Worm (Caenorhabditis elegans) whole organism, L4 larva: Measurements from ENCODE around the gene B0464.9.
A peak's percentile ranks its signal among the peaks of the same experiment; 100 is the strongest.
"Not testable (repeated sequence)": the region's sequence is repeated elsewhere in the genome, so short reads cannot be mapped to it uniquely, and the experiment has no call there.

Experiments
- F10B5.3 ChIP-seq: sonication (generic microtip); optimal IDR thresholded peaks from 2 replicates; lab custom pipeline; 2016; ENCODE audit warnings: mild to moderate bottlenecking, missing genetic modification characterization, missing compliant biosample characterization
- F26F4.8 ChIP-seq: fragments of 200-800 bp; sonication (Bioruptor generic); conservative IDR thresholded peaks from 2 replicates; pipeline ENCODE4 v1.3.6; 2022; ENCODE audit warnings: missing genetic modification characterization, missing compliant biosample characterization
- F37D6.2 ChIP-seq: sonication (generic microtip); optimal IDR thresholded peaks from 2 replicates; lab custom pipeline; 2016; ENCODE audit warnings: mild to moderate bottlenecking, missing genetic modification characterization, missing compliant biosample characterization
- F44E2.7 ChIP-seq: fragments of 200-800 bp; sonication (Bioruptor generic); IDR thresholded peaks from 2 replicates; pipeline ENCODE4 v2.1.2; 2022; ENCODE audit warnings: missing genetic modification characterization, missing compliant biosample characterization
- F49E8.2 ChIP-seq: sonication (generic microtip); optimal IDR thresholded peaks from 2 replicates; lab custom pipeline; 2016; ENCODE audit warnings: missing compliant biosample characterization, mild to moderate bottlenecking, missing genetic modification characterization, borderline replicate concordance
- T20F7.1 ChIP-seq: fragments of 200-800 bp; sonication (Bioruptor generic); optimal IDR thresholded peaks from 2 replicates; lab custom pipeline; 2018; ENCODE audit warnings: mild to moderate bottlenecking, missing genetic modification characterization, missing compliant biosample characterization
- Y105C5A.15 ChIP-seq: fragments of 200-800 bp; sonication (Bioruptor generic); IDR thresholded peaks from 2 replicates; pipeline ENCODE4 v1.3.6; 2022; ENCODE audit warnings: missing genetic modification characterization, missing compliant biosample characterization
- Y48G9A.11 ChIP-seq: fragments of 200-800 bp; sonication (Bioruptor generic); IDR thresholded peaks from 2 replicates; pipeline ENCODE4 v1.3.6; 2022; ENCODE audit warnings: missing genetic modification reagents, missing genetic modification characterization, missing compliant biosample characterization
- Y75B8A.6 ChIP-seq: fragments of 200-800 bp; sonication (Bioruptor generic); IDR thresholded peaks from 2 replicates; pipeline ENCODE4 v1.3.6; 2022; ENCODE audit warnings: missing genetic modification reagents, missing genetic modification characterization, missing compliant biosample characterization
- aha-1 ChIP-seq: fragments of 150-350 bp; peaks from one replicate; lab custom pipeline; 2014; ENCODE audit warnings: missing biosample characterization, missing genetic modification characterization
- aly-2 ChIP-seq: sonication (generic microtip); optimal IDR thresholded peaks from 2 replicates; lab custom pipeline; 2018; ENCODE audit warnings: missing biosample characterization, missing genetic modification characterization
- arid-1 ChIP-seq: fragments of 200-800 bp; sonication (Bioruptor generic); conservative IDR thresholded peaks from 2 replicates; pipeline ENCODE4 v1.3.6; 2022; ENCODE audit warnings: missing genetic modification reagents, missing genetic modification characterization, missing compliant biosample characterization
- ceh-82 ChIP-seq: sonication (generic microtip); optimal IDR thresholded peaks from 2 replicates; lab custom pipeline; 2017; ENCODE audit warnings: missing biosample characterization, missing genetic modification characterization
- ces-1 ChIP-seq: fragments of 150-350 bp; sonication (generic microtip); optimal IDR thresholded peaks from 4 replicates; lab custom pipeline; 2014; ENCODE audit warnings: missing biosample characterization, missing genetic modification reagents, missing genetic modification characterization
- ctbp-1 ChIP-seq: fragments of 200-800 bp; sonication (Bioruptor generic); IDR thresholded peaks from 2 replicates; pipeline ENCODE4 v1.3.6; 2022; ENCODE audit warnings: missing genetic modification reagents, missing genetic modification characterization, missing compliant biosample characterization
- daf-19 ChIP-seq: fragments of 200-800 bp; sonication (Bioruptor generic); conservative IDR thresholded peaks from 2 replicates; pipeline ENCODE4 v1.3.6; 2022; ENCODE audit warnings: missing genetic modification characterization, missing compliant biosample characterization
- dmd-6 ChIP-seq: fragments of 200-800 bp; sonication (Bioruptor generic); IDR thresholded peaks from 2 replicates; pipeline ENCODE4 v1.3.6; 2022; ENCODE audit warnings: missing genetic modification reagents, missing genetic modification characterization, missing compliant biosample characterization
- dmd-9 ChIP-seq: fragments of 200-800 bp; sonication (Bioruptor generic); IDR thresholded peaks from 2 replicates; pipeline ENCODE4 v1.3.6; 2022; ENCODE audit warnings: missing genetic modification reagents, missing genetic modification characterization, missing compliant biosample characterization
- dpl-1 ChIP-seq: fragments of 150-350 bp; optimal IDR thresholded peaks from 2 replicates; lab custom pipeline; 2014; ENCODE audit warnings: missing biosample characterization, missing genetic modification reagents, missing genetic modification characterization
- egl-27 ChIP-seq: sonication (generic microtip); optimal IDR thresholded peaks from 3 replicates; lab custom pipeline; 2017; ENCODE audit warnings: missing biosample characterization, missing genetic modification reagents, missing genetic modification characterization
- egl-43 ChIP-seq: fragments of 200-800 bp; sonication (Bioruptor generic); IDR thresholded peaks from 2 replicates; pipeline ENCODE4 v1.3.6; 2022; ENCODE audit warnings: missing genetic modification reagents, missing genetic modification characterization, missing compliant biosample characterization
- gei-8 ChIP-seq: fragments of 200-800 bp; sonication (Bioruptor generic); optimal IDR thresholded peaks from 2 replicates; lab custom pipeline; 2018; ENCODE audit warnings: mild to moderate bottlenecking, missing genetic modification characterization, missing compliant biosample characterization
- hlh-30 ChIP-seq: sonication (generic microtip); optimal IDR thresholded peaks from 2 replicates; lab custom pipeline; 2017; ENCODE audit warnings: antibody characterized with exemption, mild to moderate bottlenecking, missing genetic modification characterization, missing compliant biosample characterization; ENCODE audit not compliant: insufficient read depth
- hmg-1.1 ChIP-seq: fragments of 200-800 bp; sonication (Bioruptor generic); IDR thresholded peaks from 2 replicates; pipeline ENCODE4 v1.3.6; 2022; ENCODE audit warnings: missing genetic modification reagents, missing genetic modification characterization, missing compliant biosample characterization
- lin-1 ChIP-seq: fragments of 200-800 bp; sonication (Bioruptor generic); IDR thresholded peaks from 2 replicates; pipeline ENCODE4 v1.3.6; 2022; ENCODE audit warnings: missing genetic modification reagents, missing genetic modification characterization, missing compliant biosample characterization
- mdt-29 ChIP-seq: fragments of 200-800 bp; sonication (Bioruptor generic); IDR thresholded peaks from 2 replicates; pipeline ENCODE4 v1.3.6; 2022; ENCODE audit warnings: missing genetic modification reagents, missing genetic modification characterization, missing compliant biosample characterization
- mxl-2 ChIP-seq: fragments of 200-800 bp; sonication (Bioruptor generic); conservative IDR thresholded peaks from 2 replicates; pipeline ENCODE4 v1.3.6; 2022; ENCODE audit warnings: missing genetic modification reagents, missing genetic modification characterization, missing compliant biosample characterization
- nhr-102 ChIP-seq: sonication (generic microtip); optimal IDR thresholded peaks from 2 replicates; lab custom pipeline; 2016; ENCODE audit warnings: mild to moderate bottlenecking, missing genetic modification characterization, moderate library complexity, missing compliant biosample characterization
- nhr-11 ChIP-seq: fragments of 150-350 bp; optimal IDR thresholded peaks from 2 replicates; lab custom pipeline; 2014; ENCODE audit warnings: missing biosample characterization, missing genetic modification characterization
- nhr-25 ChIP-seq: sonication (generic microtip); optimal IDR thresholded peaks from 2 replicates; lab custom pipeline; 2017; ENCODE audit warnings: missing genetic modification characterization, mild to moderate bottlenecking, missing compliant biosample characterization, antibody characterized with exemption, moderate library complexity, borderline replicate concordance; ENCODE audit not compliant: insufficient read depth
- nhr-42 ChIP-seq: fragments of 200-800 bp; sonication (Bioruptor generic); IDR thresholded peaks from 2 replicates; pipeline ENCODE4 v1.3.6; 2022; ENCODE audit warnings: missing genetic modification characterization, missing compliant biosample characterization
- nhr-6 ChIP-seq: fragments of 150-350 bp; optimal IDR thresholded peaks from 2 replicates; lab custom pipeline; 2014; ENCODE audit warnings: missing biosample characterization, missing genetic modification characterization
- rbr-2 ChIP-seq: sonication (generic microtip); optimal IDR thresholded peaks from 2 replicates; lab custom pipeline; 2016; ENCODE audit warnings: missing genotype, missing genetic modification characterization, missing compliant biosample characterization
- saeg-2 ChIP-seq: fragments of 200-800 bp; sonication (Bioruptor generic); IDR thresholded peaks from 2 replicates; pipeline ENCODE4 v1.3.6; 2022; ENCODE audit warnings: missing genetic modification reagents, missing genetic modification characterization, missing compliant biosample characterization
- set-16 ChIP-seq: fragments of 200-800 bp; sonication (Bioruptor generic); IDR thresholded peaks from 2 replicates; pipeline ENCODE4 v1.3.6; 2022; ENCODE audit warnings: missing genetic modification reagents, missing genetic modification characterization, missing compliant biosample characterization
- snpc-4 ChIP-seq: fragments of 150-350 bp; optimal IDR thresholded peaks from 2 replicates; lab custom pipeline; 2014; ENCODE audit warnings: missing biosample characterization, missing genetic modification characterization
- spr-3 ChIP-seq: fragments of 200-800 bp; sonication (Bioruptor generic); optimal IDR thresholded peaks from 2 replicates; lab custom pipeline; 2018; ENCODE audit warnings: mild to moderate bottlenecking, missing genetic modification characterization, missing compliant biosample characterization
- tag-97 ChIP-seq: fragments of 200-800 bp; sonication (Bioruptor generic); IDR thresholded peaks from 2 replicates; pipeline ENCODE4 v1.3.6; 2022; ENCODE audit warnings: missing genetic modification characterization, missing compliant biosample characterization
- tra-1 ChIP-seq: fragments of 200-800 bp; sonication (Bioruptor generic); IDR thresholded peaks from 2 replicates; pipeline ENCODE4 v1.3.6; 2022; ENCODE audit warnings: missing genetic modification reagents, missing genetic modification characterization, missing compliant biosample characterization
- unc-39 ChIP-seq: sonication (generic microtip); optimal IDR thresholded peaks from 2 replicates; lab custom pipeline; 2017; ENCODE audit warnings: missing biosample characterization, missing genetic modification characterization
- unc-62 ChIP-seq, 3 experiments: fragments of 150-350 bp in 1 of 3; sonication (generic microtip); optimal IDR thresholded peaks in 2 of 3; peaks in 1 of 3; 1 replicate in 1 of 3; 2 replicates in 2 of 3; lab custom pipeline; 2014 to 2017; ENCODE audit warnings: missing biosample characterization in 3 of 3, missing genetic modification characterization in 3 of 3, missing genetic modification reagents in 3 of 3, missing genotype in 1 of 3
- zfp-2 ChIP-seq: sonication (generic microtip); optimal IDR thresholded peaks from 2 replicates; lab custom pipeline; 2016; ENCODE audit warnings: mild to moderate bottlenecking, missing genetic modification characterization, missing compliant biosample characterization
- zfp-3 ChIP-seq: fragments of 200-800 bp; sonication (Bioruptor generic); conservative IDR thresholded peaks from 2 replicates; pipeline ENCODE4 v1.3.6; 2022; ENCODE audit warnings: missing genetic modification reagents, missing genetic modification characterization, missing compliant biosample characterization
- zip-2 ChIP-seq: fragments of 150-350 bp; optimal IDR thresholded peaks from 2 replicates; lab custom pipeline; 2014; ENCODE audit warnings: missing biosample characterization, missing genetic modification characterization
- ztf-11 ChIP-seq: fragments of 150-350 bp; optimal IDR thresholded peaks from 2 replicates; lab custom pipeline; 2014; ENCODE audit warnings: missing biosample characterization, missing genetic modification characterization
- ztf-7 ChIP-seq: fragments of 150-350 bp; optimal IDR thresholded peaks from 2 replicates; lab custom pipeline; 2014; ENCODE audit warnings: missing biosample characterization, missing genetic modification characterization

B0464.9 gene

DNA sequence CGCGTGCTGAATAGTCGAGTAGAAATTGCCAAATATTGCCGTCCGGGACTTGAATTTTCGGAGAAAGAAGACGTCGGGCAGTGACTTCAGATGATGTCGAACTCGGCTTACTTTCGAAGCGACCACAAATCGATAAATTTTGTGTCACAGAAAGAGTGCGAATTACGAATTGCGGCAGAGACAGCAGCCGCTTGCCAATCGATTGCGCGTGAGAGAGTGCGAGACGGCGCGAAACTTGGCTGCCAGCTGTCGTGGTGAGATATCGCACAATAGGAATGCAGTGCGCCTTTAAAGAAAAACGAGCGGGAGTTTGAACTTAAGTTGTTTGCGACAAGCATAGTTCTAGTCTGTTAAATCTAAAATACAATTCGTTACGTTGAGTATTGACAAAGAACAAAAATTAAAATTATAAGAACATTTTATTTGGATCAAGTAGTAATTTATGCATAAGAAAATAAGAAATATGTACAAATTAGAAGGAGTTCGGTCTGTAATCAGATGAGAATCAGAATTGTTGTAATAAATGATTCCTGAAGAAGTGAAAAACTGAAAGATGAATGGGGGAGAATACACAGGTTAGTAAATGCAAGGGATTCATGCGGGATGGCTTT is 22.0 kb upstream of the B0464.9 start, which contains the start of gene pir-2 (continued):
- TF ChIP-seq snpc-4 (tag; lab: Kevin White, UChicago) (no peak), F44E2.7 (GFP tag; lab: Robert Waterston, UW) (peak; percentile 63; the same call in 1 of the 2 replicates), nhr-42 (GFP tag; lab: Robert Waterston, UW) (0 out of 2 replicates have a peak, but pooled peaks have one; percentile 44), ctbp-1 (peak; percentile 38; the same call in 1 of the 2 replicates), zip-2 (tag; lab: Kevin White, UChicago) (no peak), arid-1 (GFP tag; lab: Robert Waterston, UW) (peak; percentile 51; the same call in 1 of the 2 replicates), egl-27 (no peak), zfp-3 (GFP tag; lab: Robert Waterston, UW) (no peak), F37D6.2 (tag; lab: Kevin White, UChicago) (peak; percentile 49), F10B5.3 (no peak), hlh-30 (peak; percentile 91), zfp-2 (peak; percentile 16), unc-39 (tag; lab: Kevin White, UChicago) (no peak), saeg-2 (no peak), dpl-1 (GFP tag; lab: Kevin White, UChicago) (peak; percentile 93), aly-2 (tag; lab: Kevin White, UChicago) (no peak), T20F7.1 (GFP tag; lab: Kevin White, UChicago) (peak; percentile 69), ztf-11 (tag; lab: Kevin White, UChicago) (no peak), hmg-1.1 (GFP tag; lab: Robert Waterston, UW) (peak; percentile 81), rbr-2 (peak; percentile 84), nhr-102 (tag; lab: Kevin White, UChicago) (peak; percentile 26), set-16 (peak; percentile 50), gei-8 (GFP tag; lab: Kevin White, UChicago) (no peak), Y48G9A.11 (no peak), ztf-7 (peak; percentile 46), mxl-2 (GFP tag; lab: Robert Waterston, UW) (no peak), mdt-29 (no peak), spr-3 (GFP tag; lab: Kevin White, UChicago) (no peak), tra-1 (GFP tag; lab: Robert Waterston, UW) (no peak)

DNA sequence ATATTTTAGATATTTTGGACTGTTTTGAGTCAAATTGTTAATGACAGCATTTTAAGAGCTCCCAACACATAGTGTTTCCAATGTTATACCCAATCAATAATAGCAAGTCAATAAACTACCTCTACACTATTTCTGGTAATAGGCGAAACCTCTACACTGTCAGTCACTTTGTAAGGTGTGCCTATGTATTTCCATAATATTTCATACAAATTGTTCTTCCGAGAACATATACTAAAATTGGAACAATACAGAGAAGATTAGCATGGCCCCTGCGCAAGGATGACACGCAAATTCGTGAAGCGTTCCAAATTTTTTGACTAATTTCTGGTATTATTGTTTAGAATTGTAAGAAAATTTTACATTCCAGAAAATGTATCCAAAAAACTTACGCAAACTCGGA is 19.9 kb upstream of the B0464.9 start:
- TF ChIP-seq unc-62 (GFP tag; optimal IDR thresholded peaks at IDR 0.05 in 1 of 2; lab: Kevin White, UChicago) (peak in 1 of 2 experiments; percentile 36), aha-1 (peak; percentile 31)
- TF ChIP-seq unc-62 (tag; optimal IDR thresholded peaks at IDR 0.05; lab: Kevin White, UChicago): not testable (repeated sequence)
- TF ChIP-seq, all 104 proteins: peak for 2; not testable (repeated sequence) for 102

DNA sequence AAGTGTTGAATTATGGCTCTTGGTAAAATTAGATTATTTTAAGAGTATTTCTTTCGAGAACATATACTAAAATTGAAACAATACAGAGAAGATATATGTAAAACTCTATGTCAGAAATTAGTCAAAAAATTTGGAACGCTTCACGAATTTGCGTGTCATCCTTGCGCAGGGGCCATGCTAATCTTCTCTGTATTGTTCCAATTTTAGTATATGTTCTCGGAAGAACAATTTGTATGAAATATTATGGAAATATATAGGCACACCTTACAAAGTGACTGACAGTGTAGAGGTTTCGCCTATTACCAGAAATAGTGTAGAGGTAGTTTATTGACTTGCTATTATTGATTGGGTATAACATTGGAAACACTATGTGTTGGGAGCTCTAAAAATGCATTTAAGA is 17.9 kb upstream of the B0464.9 start:
- 0 out of 2 replicates have a peak, but pooled peaks have one; percentile 11 for TF ChIP-seq F26F4.8 (GFP tag; lab: Robert Waterston, UW)

DNA sequence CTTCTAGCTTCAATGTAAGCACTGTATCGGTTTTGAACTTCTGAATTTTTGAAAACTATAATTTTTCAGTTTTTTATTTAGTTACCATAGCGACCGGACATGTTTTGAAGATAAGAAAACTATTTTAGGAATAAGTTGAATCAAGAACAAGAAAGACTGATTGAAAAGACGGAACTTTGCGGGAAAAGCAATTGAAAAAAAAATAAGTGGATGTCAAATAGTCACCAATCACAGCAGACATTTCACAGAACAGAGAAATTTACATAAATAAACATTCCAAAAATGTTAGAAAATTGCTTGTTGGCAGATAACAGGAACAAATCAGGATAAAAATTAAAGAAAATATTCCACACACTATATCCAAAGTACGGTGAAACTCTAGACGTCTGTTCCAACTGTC is 15.7 kb upstream of the B0464.9 start, which contains the start of gene F54C8.6:
TSS of gene F54C8.6 (minus strand) at position 101 of the 400 bp plus-strand sequence.
- no peak for TF ChIP-seq F49E8.2
- no peak for TF ChIP-seq dmd-6 (GFP tag; lab: Robert Waterston, UW)
- TF ChIP-seq snpc-4 (tag; lab: Kevin White, UChicago): no peak
- no peak for TF ChIP-seq daf-19 (GFP tag; lab: Robert Waterston, UW)
- TF ChIP-seq dmd-9 (GFP tag; lab: Robert Waterston, UW): no peak
- no peak for TF ChIP-seq nhr-25 (tag; lab: Kevin White, UChicago)
- no peak for TF ChIP-seq ceh-82 (tag; lab: Kevin White, UChicago)
- no peak for TF ChIP-seq tag-97
- TF ChIP-seq saeg-2: no peak
- TF ChIP-seq Y105C5A.15 (GFP tag; lab: Robert Waterston, UW): no peak
- no peak for TF ChIP-seq ces-1 (GFP tag; lab: Kevin White, UChicago)
- no peak for TF ChIP-seq egl-43
- no peak for TF ChIP-seq F26F4.8 (GFP tag; lab: Robert Waterston, UW)
- TF ChIP-seq nhr-11 (tag; lab: Kevin White, UChicago): no peak
- TF ChIP-seq lin-1 (GFP tag; lab: Robert Waterston, UW): no peak
- no peak for TF ChIP-seq set-16
- no peak for TF ChIP-seq nhr-6 (tag; lab: Kevin White, UChicago)
- no peak for TF ChIP-seq Y75B8A.6 (GFP tag; lab: Robert Waterston, UW)
